Worm (Caenorhabditis elegans) whole organism, L4/young adult: ENCODE data around the gene cest-5.2.

ENCODE experiments used
- W03F9.2 ChIP-seq: fragments of 150-350 bp; optimal IDR thresholded peaks from 2 replicates; lab custom pipeline; 2014; ENCODE audit warnings: missing biosample characterization, missing genetic modification characterization
- dao-5 ChIP-seq: sonication (generic microtip); optimal IDR thresholded peaks from 2 replicates; lab custom pipeline; 2016; ENCODE audit warnings: missing genotype, missing genetic modification characterization, moderate library complexity, missing compliant biosample characterization
- him-1 ChIP-seq: sonication (generic microtip); optimal IDR thresholded peaks from 2 replicates; lab custom pipeline; 2016; ENCODE audit warnings: missing genotype, missing genetic modification reagents, missing genetic modification characterization, missing compliant biosample characterization

Gene cest-5.2

DNA sequence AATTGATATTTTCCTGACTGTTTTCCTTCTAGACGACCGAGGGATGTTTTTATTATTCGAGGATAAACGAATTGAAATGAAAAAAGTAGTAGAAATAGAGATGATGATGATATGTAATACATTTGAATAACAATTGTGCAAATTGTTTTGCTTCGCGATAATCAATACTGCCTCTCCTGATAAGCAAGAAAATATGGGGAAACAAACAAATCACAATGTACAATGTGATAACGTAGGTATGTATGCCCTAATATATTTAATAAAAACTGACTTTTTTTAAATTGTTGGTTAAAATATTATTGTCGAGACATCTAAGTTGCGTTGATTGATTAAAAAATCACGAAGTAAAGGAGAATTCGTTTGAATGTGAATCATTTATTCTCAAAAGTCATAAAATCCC lies at the start of gene cest-5.2:
Gene cest-5.2 (minus strand): TSS at position 128 of the 400 bp plus-strand sequence.
- no peak for TF ChIP-seq W03F9.2 (tag; lab: Kevin White, UChicago)
- TF ChIP-seq dao-5 (tag; lab: Kevin White, UChicago): no peak
- TF ChIP-seq him-1 (tag; lab: Kevin White, UChicago): no peak

DNA sequence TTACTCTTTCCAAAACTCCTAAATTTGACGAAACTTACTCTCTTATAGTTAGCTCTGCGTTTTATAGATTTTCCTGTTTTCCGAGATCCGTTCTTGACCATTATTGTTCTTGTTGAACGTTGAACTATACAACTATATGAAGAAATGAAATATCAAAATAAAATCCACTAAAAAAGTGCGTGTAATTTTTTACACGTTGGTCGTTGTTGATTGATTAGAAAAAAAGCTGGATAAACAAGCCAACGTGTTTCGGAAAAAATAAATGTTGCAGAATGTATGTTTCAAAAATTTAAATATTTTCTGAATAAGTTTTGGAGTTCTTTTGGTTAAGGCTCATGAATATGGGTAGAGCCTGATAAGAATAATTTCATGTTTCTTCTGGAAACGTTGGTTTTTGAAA lies 40.2 kb upstream of the cest-5.2 start, which contains the start of gene Y73B6A.1:
Gene Y73B6A.1 (minus strand): TSS at position 101 of the 400 bp plus-strand sequence.
- TF ChIP-seq dao-5 (tag; lab: Kevin White, UChicago) (no peak), W03F9.2 (tag; lab: Kevin White, UChicago) (no peak), him-1 (tag; lab: Kevin White, UChicago) (no peak)

DNA sequence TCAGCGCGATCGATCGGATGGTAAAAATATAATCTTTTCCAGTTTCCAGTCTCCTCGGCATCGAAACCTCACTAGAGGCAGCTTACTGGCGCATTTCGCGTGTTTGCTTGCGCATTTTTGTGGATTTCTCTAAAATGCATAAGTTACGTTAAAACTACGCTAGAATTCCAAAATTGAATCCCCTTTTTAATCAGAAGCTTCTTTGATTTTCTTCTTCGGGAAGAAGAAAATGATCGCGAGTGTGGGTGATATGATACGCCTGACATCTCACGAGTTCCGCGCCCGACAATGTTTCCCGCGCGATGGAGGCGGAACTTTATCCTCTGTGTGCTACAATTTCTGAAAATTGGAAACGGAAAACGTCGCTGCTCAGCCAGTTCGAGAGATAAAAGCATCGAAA lies 36.6 kb upstream of the cest-5.2 start:
- TF ChIP-seq him-1 (tag; lab: Kevin White, UChicago): no peak
- TF ChIP-seq dao-5 (tag; lab: Kevin White, UChicago): no peak
- no peak for TF ChIP-seq W03F9.2 (tag; lab: Kevin White, UChicago)

DNA sequence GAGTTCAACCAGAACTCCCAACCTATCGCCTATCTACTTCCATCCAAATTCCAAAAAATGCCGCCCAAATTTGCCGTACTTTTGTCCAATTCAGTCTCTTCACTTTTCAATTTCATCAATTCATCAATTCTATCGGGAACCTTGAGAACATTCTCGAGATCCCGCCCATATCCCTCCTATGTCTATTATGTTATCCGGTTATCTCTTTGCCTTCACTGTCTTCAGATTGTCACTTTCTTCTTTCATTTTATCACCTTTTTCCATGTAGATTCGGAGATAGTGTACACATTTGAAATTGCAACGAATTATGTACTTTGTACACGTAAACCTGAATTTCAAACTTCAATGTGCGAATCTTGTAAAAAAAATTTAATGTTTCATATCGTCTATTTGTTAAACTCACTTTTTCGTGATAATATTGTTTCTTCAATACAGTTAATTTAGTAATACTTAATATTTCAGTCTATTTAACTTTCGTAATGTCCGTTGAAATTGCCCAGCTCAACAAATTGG lies 29.9 kb upstream of the cest-5.2 start, which contains the start of gene C01B10.11:
Gene C01B10.11 (plus strand): TSS at position 463 of the 513 bp plus-strand sequence.
- TF ChIP-seq W03F9.2 (tag; lab: Kevin White, UChicago) (no peak), him-1 (tag; lab: Kevin White, UChicago) (no peak), dao-5 (tag; lab: Kevin White, UChicago) (no peak)

DNA sequence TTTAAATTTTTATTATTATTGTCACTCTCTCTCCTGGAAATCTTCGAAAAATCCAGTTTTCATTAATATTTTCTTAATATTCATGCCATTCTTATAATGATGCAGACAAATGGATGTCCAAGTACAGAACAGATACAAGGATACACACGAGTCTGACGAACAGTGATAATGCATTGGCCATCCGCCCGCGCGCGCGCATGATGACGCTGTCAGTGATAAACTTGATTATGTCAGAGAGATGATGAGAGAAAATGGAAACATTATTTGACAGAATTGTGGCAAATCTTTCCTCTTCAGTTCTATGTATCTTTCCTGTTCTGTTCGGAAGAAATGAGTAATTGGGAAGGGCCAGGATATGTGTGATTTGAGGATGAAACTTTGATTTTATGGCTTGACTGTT lies 28.0 kb upstream of the cest-5.2 start:
- TF ChIP-seq W03F9.2 (tag; lab: Kevin White, UChicago) (no peak), him-1 (tag; lab: Kevin White, UChicago) (no peak), dao-5 (tag; lab: Kevin White, UChicago) (no peak)

DNA sequence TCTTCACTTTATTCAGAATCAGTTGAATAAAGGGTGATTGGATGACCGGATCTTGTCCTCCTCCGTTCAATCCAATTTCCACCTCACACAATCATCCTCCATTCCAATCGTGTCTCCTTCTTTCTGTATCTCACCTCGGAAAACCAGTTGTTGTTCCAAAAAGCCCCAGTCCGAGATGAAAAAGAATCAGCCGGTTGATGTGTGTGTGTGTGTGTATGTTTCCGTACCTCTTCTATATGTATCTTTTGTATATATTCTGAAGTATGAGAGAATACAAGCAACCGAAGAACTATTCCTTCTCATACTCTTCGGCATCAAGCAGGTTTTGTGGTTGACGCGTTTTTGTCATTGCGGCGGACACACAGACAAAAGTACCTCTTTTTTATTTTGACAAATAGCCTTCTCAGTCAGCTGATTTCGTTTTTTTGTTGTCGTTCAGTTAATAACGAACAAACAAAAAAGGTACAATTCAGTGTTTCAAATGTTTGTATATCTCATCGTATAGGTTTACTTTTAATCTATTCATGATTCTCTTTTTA lies 26.0 kb upstream of the cest-5.2 start:
- TF ChIP-seq W03F9.2 (tag; lab: Kevin White, UChicago) (no peak), him-1 (tag; lab: Kevin White, UChicago) (no peak), dao-5 (tag; lab: Kevin White, UChicago) (no peak)

DNA sequence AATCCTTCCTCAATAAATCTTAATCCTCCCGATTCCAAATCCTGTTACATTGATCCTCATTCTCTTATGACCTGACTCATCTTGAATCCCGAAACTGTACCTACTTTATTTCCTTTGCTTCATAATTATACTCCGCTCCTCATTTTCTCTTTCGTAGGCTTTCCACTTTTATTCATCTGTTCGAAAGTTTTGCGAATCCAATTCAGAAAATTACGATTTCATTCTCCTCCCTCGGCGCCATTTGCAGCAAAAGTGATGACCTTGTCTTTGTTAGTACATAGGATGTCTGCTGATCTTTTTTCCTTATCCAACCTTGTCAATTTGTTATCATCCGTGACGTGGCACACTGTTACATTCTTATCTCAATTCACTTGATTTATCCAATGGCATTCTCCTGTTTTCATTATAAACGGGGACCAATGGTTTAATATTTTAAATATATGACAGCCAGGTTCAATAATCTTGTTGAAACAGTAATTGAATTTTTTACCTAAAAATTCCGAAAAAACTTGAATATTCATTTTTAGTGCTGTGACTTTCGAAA lies 24.8 kb upstream of the cest-5.2 start:
- TF ChIP-seq dao-5 (tag; lab: Kevin White, UChicago) (no peak), him-1 (tag; lab: Kevin White, UChicago) (no peak), W03F9.2 (tag; lab: Kevin White, UChicago) (no peak)

DNA sequence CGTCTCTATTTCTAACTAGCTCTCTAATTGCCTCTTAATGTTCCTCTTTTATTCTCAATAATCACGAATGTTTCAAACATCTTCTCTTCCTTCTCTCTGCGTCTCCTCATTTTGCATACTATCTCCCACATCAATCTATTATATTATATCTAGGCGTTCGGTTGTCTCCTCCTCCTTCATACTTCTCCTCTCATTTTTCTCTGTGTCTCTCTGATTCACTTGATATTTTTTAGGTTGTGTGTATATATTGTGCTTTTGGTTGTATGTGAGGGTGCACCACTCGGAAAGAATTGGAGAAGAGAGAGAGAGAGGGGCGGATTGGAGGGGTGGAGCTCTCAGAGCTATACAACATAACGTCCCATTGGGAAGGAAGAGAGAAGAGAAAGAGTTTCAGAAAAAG lies 20.9 kb upstream of the cest-5.2 start:
- TF ChIP-seq him-1 (tag; lab: Kevin White, UChicago) (no peak), W03F9.2 (tag; lab: Kevin White, UChicago) (no peak), dao-5 (tag; lab: Kevin White, UChicago) (no peak)

DNA sequence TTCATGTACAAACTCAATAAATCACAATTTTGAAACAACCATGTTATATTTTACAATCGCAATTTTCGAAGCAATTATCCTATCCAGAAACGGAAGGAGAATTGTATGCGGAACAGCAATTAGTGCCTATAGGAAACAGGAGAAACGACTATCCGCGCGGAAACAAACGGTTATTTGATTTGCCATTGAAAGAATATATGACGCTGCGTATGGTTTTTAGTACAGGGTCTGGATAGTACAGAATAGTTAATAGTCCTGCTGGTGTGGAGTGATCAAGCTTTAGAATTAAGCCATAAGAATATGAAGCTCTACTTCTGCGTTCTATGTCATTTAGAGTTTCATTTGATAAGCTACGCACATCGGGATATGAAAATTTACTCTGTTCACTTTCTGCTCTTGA lies 19.2 kb upstream of the cest-5.2 start:
- TF ChIP-seq W03F9.2 (tag; lab: Kevin White, UChicago): no peak
- TF ChIP-seq him-1 (tag; lab: Kevin White, UChicago): no peak
- no peak for TF ChIP-seq dao-5 (tag; lab: Kevin White, UChicago)

DNA sequence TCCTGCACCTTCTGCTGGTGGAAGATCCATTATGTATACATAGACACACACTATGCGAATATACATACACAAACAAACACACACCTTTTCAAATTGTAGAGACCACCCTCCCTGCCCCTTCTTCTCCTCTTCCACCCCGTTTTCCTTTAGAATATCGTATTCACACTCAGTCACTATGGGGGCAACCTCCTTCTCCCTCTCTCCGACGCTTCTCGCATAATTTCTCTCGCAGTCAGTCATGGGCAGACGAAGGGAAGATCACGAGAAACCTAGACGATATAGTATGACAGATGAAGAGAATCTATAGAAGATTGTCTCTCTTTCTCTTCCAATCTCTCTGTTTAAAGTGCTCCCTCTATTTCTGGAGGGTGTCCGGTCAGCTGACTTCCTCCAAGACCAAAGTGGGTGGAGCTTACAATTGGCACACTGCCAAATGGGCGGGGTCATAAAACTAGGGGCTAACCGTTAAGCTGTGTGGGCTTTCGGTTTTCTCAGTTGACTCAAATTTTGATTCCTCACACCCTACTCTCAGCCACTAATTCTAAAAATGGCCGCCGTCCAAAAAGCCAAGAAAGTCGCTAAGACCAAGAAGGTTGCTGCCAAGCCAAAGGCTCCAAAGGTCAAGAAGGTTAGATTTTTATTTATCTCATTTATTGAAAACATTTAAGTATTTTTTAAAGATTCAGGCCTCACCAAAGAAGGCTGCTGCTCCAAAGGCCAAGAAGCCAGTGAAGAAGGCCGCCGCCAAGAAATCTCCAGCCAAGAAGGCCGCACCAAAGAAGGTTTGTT lies 18.3 kb upstream of the cest-5.2 start, which contains the start of gene hil-7:
Gene hil-7 (plus strand): TSS at position 446 of the 789 bp plus-strand sequence.
- no peak for TF ChIP-seq W03F9.2 (tag; lab: Kevin White, UChicago)
- TF ChIP-seq dao-5 (tag; lab: Kevin White, UChicago): no peak
- TF ChIP-seq him-1 (tag; lab: Kevin White, UChicago): no peak

DNA sequence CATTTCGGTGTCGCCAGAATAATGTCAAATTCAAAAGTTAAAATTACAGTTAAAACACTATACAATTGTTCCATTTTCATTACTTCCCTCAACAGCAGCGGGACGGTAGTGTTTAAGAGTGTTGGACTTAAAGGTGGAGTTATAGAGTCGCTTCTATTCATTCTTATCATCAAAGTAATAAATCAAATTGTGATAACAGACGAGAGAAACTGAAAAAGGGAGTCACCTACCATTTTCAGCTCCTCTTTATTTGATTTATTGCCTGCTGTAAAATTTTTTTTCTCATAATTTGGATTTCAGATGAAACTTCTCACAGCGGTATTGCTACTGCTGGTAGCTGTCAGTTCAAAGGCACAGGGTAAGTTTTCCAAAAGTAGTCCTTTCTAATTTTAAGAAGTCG lies 12.2 kb upstream of the cest-5.2 start, which contains the start of gene C01B10.6:
Gene C01B10.6 (plus strand): TSS at position 301 of the 400 bp plus-strand sequence.
- TF ChIP-seq him-1 (tag; lab: Kevin White, UChicago) (no peak), W03F9.2 (tag; lab: Kevin White, UChicago) (no peak), dao-5 (tag; lab: Kevin White, UChicago) (no peak)

DNA sequence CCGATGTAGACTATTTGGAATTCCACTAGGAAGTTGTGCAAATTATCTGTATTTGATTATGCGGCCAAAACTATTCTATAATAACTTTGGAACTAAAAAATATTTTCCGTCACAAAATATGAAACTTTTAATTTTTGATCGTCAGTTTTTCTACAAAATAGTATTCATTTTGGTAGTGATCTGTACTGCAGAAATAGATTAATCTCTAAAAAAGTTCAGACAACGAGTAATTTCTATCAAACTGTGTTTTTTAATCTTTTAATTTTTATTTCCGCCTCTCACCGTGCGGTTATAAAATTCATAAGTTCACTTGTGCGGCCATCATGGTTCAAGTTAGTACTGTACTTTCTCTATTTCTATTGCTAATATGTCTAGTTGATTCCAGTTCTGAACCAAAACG lies 10.5 kb upstream of the cest-5.2 start, which contains the start of gene C01B10.7:
Gene C01B10.7 (plus strand): TSS at position 301 of the 400 bp plus-strand sequence.
- TF ChIP-seq him-1 (tag; lab: Kevin White, UChicago): no peak
- TF ChIP-seq W03F9.2 (tag; lab: Kevin White, UChicago): no peak
- TF ChIP-seq dao-5 (tag; lab: Kevin White, UChicago): no peak

DNA sequence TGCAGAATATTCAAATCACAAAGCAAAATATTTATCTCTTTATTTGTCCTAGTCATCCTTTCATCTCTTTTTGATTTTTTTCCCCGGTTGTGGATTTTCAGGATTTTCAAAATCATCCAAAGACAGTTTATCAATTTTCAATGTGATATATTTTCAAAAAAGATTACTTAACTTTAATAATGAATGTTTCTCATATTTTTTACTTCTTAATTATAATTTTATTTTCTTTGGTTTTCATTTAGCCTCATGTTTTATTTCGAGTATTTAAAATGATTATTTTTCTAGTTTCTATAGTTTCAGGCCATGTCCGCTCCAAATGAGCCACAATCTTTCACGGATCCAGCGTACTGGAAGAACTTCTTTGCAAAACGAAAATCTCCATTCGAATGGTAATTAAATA lies 7.1 kb upstream of the cest-5.2 start, which contains the start of gene metl-13:
Gene metl-13 (plus strand): TSS at position 301 of the 400 bp plus-strand sequence.
- no peak for TF ChIP-seq him-1 (tag; lab: Kevin White, UChicago)
- TF ChIP-seq dao-5 (tag; lab: Kevin White, UChicago): no peak
- no peak for TF ChIP-seq W03F9.2 (tag; lab: Kevin White, UChicago)
